Fruit fly (Drosophila melanogaster) whole organism, pupa: ENCODE results near the gene CG7601.

Source experiments
- CG32121 ChIP-seq: fragments of 200-800 bp; sonication (Bioruptor generic); IDR thresholded peaks from 2 replicates; pipeline ENCODE4 v1.3.6; 2022; ENCODE audit warnings: missing biosample characterization, missing genetic modification characterization
- EcR ChIP-seq: fragments of 200-800 bp; sonication (Bioruptor generic); optimal IDR thresholded peaks from 3 replicates; lab custom pipeline; 2019; ENCODE audit warnings: missing biosample characterization, missing genetic modification characterization, mild to moderate bottlenecking, moderate library complexity, missing genetic modification reagents
- gl ChIP-seq: fragments of 200-800 bp; sonication (Bioruptor generic); optimal IDR thresholded peaks from 2 replicates; lab custom pipeline; 2018; ENCODE audit warnings: missing biosample characterization, mild to moderate bottlenecking, missing genetic modification characterization

DNA sequence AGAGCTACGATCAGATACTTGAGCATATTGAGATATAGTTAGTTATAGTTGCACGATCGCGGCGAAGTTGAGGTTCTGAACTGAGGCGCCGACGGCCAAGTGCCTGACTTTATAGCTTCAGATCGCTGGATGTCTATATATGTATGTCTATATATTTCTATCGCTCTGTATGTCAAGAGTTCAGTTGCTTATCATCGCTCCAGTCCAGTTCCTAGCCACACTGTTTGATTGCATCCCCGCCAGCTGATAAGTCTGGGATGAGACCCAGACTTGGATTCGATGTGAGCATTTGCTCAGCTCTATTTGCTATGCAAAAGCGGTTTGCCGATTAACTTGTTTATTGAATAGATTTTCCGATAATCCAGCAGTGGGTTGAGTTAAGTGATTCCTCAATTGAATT is 49.8 kb downstream of the CG7601 start:
- TF ChIP-seq EcR (no peak), CG32121 (no peak), gl (tag; lab: Kevin White, UChicago) (no peak)
